Worm (Caenorhabditis elegans) whole organism, young adult: Measurements from ENCODE around the gene blos-7.

Experiments used
- B0035.1 ChIP-seq: sonication (generic microtip); optimal IDR thresholded peaks from 2 replicates; lab custom pipeline; 2016; ENCODE audit warnings: missing genetic modification characterization, mild to moderate bottlenecking, missing compliant biosample characterization, missing genotype, missing genetic modification reagents
- B0336.3 ChIP-seq: fragments of 200-800 bp; sonication (Bioruptor generic); IDR thresholded peaks from 2 replicates; pipeline ENCODE4 v1.3.6; 2022; ENCODE audit warnings: missing genetic modification characterization, missing compliant biosample characterization
- C06A6.2 ChIP-seq: fragments of 200-800 bp; sonication (Bioruptor generic); conservative IDR thresholded peaks from 2 replicates; pipeline ENCODE4 v1.3.6; 2022; ENCODE audit warnings: missing genetic modification characterization, missing compliant biosample characterization
- D2030.7 ChIP-seq: fragments of 200-800 bp; sonication (Bioruptor generic); IDR thresholded peaks from 2 replicates; pipeline ENCODE4 v1.3.6; 2022; ENCODE audit warnings: missing genetic modification reagents, missing genetic modification characterization, missing compliant biosample characterization
- F37B4.10 ChIP-seq: fragments of 200-800 bp; sonication (Bioruptor generic); IDR thresholded peaks from 2 replicates; pipeline ENCODE4 v1.3.6; 2022; ENCODE audit warnings: missing genetic modification characterization, missing compliant biosample characterization
- F39B2.1 ChIP-seq: fragments of 200-800 bp; sonication (Bioruptor generic); IDR thresholded peaks from 2 replicates; pipeline ENCODE4 v1.3.6; 2022; ENCODE audit warnings: missing genetic modification reagents, missing genetic modification characterization, missing compliant biosample characterization
- Y95B8A.8 ChIP-seq: fragments of 200-800 bp; sonication (Bioruptor generic); IDR thresholded peaks from 2 replicates; pipeline ENCODE4 v1.3.6; 2022; ENCODE audit warnings: missing genetic modification reagents, missing genetic modification characterization, missing compliant biosample characterization
- attf-6 ChIP-seq: fragments of 200-800 bp; sonication (Bioruptor generic); IDR thresholded peaks from 2 replicates; pipeline ENCODE4 v1.3.6; 2022; ENCODE audit warnings: missing genetic modification reagents, missing genetic modification characterization, missing compliant biosample characterization
- bed-2 ChIP-seq: fragments of 200-800 bp; sonication (Bioruptor generic); IDR thresholded peaks from 2 replicates; pipeline ENCODE4 v1.3.6; 2022; ENCODE audit warnings: missing genetic modification reagents, missing genetic modification characterization, missing compliant biosample characterization
- cebp-1 ChIP-seq, 2 experiments: fragments of 200-800 bp in 1 of 2; sonication (Bioruptor generic) in 1 of 2; sonication (generic microtip) in 1 of 2; IDR thresholded peaks in 1 of 2; optimal IDR thresholded peaks in 1 of 2; 2 replicates each; pipeline versions ENCODE4 v1.3.6 to Lab custom; 2017 to 2022; ENCODE audit warnings: missing compliant biosample characterization in 2 of 2, missing genetic modification characterization in 2 of 2, mild to moderate bottlenecking in 1 of 2, missing genetic modification reagents in 1 of 2, moderate library complexity in 1 of 2
- dox-1 ChIP-seq: fragments of 200-800 bp; sonication (Bioruptor generic); IDR thresholded peaks from 2 replicates; pipeline ENCODE4 v1.3.6; 2022; ENCODE audit warnings: missing genetic modification reagents, missing genetic modification characterization, missing compliant biosample characterization
- egrh-3 ChIP-seq: fragments of 200-800 bp; sonication (Bioruptor generic); IDR thresholded peaks from 2 replicates; pipeline ENCODE4 v1.3.6; 2022; ENCODE audit warnings: missing genetic modification reagents, missing genetic modification characterization, missing compliant biosample characterization
- ekl-4 ChIP-seq: fragments of 200-800 bp; sonication (Bioruptor generic); IDR thresholded peaks from 2 replicates; pipeline ENCODE4 v1.3.6; 2022; ENCODE audit warnings: missing genetic modification reagents, missing genetic modification characterization, missing compliant biosample characterization
- gei-17 ChIP-seq: fragments of 200-800 bp; sonication (Bioruptor generic); optimal IDR thresholded peaks from 2 replicates; lab custom pipeline; 2018; ENCODE audit warnings: mild to moderate bottlenecking, missing genetic modification characterization, missing compliant biosample characterization
- lag-1 ChIP-seq: fragments of 200-800 bp; sonication (Bioruptor generic); IDR thresholded peaks from 2 replicates; pipeline ENCODE4 v1.3.6; 2022; ENCODE audit warnings: missing genetic modification reagents, missing genetic modification characterization, missing compliant biosample characterization
- let-526 ChIP-seq: fragments of 200-800 bp; sonication (Bioruptor generic); IDR thresholded peaks from 2 replicates; pipeline ENCODE4 v1.3.6; 2022; ENCODE audit warnings: missing genetic modification reagents, missing genetic modification characterization, missing compliant biosample characterization
- lin-26 ChIP-seq: fragments of 200-800 bp; sonication (Bioruptor generic); IDR thresholded peaks from 2 replicates; pipeline ENCODE4 v1.3.6; 2022; ENCODE audit warnings: missing genetic modification reagents, missing genetic modification characterization, missing compliant biosample characterization
- lin-35 ChIP-seq, 3 experiments: fragments of 150-350 bp in 2 of 3; sonication (generic microtip) in 1 of 3; optimal IDR thresholded peaks; 2 replicates each; lab custom pipeline; 2014 to 2018; ENCODE audit warnings: missing biosample characterization in 3 of 3, missing genetic modification characterization in 3 of 3, missing genetic modification reagents in 3 of 3
- lin-54 ChIP-seq: fragments of 200-800 bp; sonication (Bioruptor generic); optimal IDR thresholded peaks from 2 replicates; lab custom pipeline; 2018; ENCODE audit warnings: mild to moderate bottlenecking, missing genetic modification characterization, missing compliant biosample characterization
- lsy-27 ChIP-seq: sonication (generic microtip); optimal IDR thresholded peaks from 2 replicates; lab custom pipeline; 2017; ENCODE audit warnings: missing genetic modification characterization, mild to moderate bottlenecking, missing compliant biosample characterization, antibody characterized with exemption, missing genotype, borderline replicate concordance; ENCODE audit not compliant: insufficient read depth
- mes-4 ChIP-seq: sonication (generic microtip); optimal IDR thresholded peaks from 2 replicates; lab custom pipeline; 2016; ENCODE audit warnings: missing genotype, missing genetic modification characterization, missing compliant biosample characterization
- mxl-1 ChIP-seq: sonication (generic microtip); optimal IDR thresholded peaks from 2 replicates; lab custom pipeline; 2016; ENCODE audit warnings: missing genetic modification characterization, missing compliant biosample characterization
- nfya-1 ChIP-seq: sonication (generic microtip); optimal IDR thresholded peaks from 2 replicates; lab custom pipeline; 2017; ENCODE audit warnings: antibody characterized with exemption, missing compliant biosample characterization, missing genetic modification characterization, borderline replicate concordance; ENCODE audit not compliant: insufficient read depth
- nhr-80 ChIP-seq: sonication (generic microtip); optimal IDR thresholded peaks from 2 replicates; lab custom pipeline; 2016; ENCODE audit warnings: missing genetic modification characterization, missing compliant biosample characterization
- rcor-1 ChIP-seq: fragments of 200-800 bp; sonication (Bioruptor generic); IDR thresholded peaks from 2 replicates; pipeline ENCODE4 v1.3.6; 2022; ENCODE audit warnings: missing genetic modification reagents, missing genetic modification characterization, missing compliant biosample characterization
- rec-8 ChIP-seq, 2 experiments: sonication (generic microtip); optimal IDR thresholded peaks; 2 replicates each; lab custom pipeline; 2016; ENCODE audit warnings: mild to moderate bottlenecking in 2 of 2, missing genetic modification characterization in 2 of 2, missing genetic modification reagents in 2 of 2, missing genotype in 2 of 2, missing biosample characterization in 1 of 2, missing compliant biosample characterization in 1 of 2, moderate library complexity in 1 of 2
- snpc-1.3 ChIP-seq: sonication (generic microtip); optimal IDR thresholded peaks from 2 replicates; lab custom pipeline; 2017; ENCODE audit warnings: missing genetic modification characterization, mild to moderate bottlenecking, missing compliant biosample characterization, antibody characterized with exemption, moderate library complexity, missing genotype, missing genetic modification reagents; ENCODE audit not compliant: insufficient read depth
- snpc-3.4 ChIP-seq: sonication (generic microtip); optimal IDR thresholded peaks from 2 replicates; lab custom pipeline; 2017; ENCODE audit warnings: missing genetic modification characterization, mild to moderate bottlenecking, missing compliant biosample characterization, antibody characterized with exemption, moderate library complexity, missing genotype, missing genetic modification reagents
- snpc-4 ChIP-seq, 5 experiments: fragments of 150-350 bp in 1 of 5; sonication (generic microtip) in 4 of 5; optimal IDR thresholded peaks; 2 replicates each; lab custom pipeline; 2014 to 2018; ENCODE audit warnings: missing genetic modification characterization in 5 of 5, missing biosample characterization in 3 of 5, antibody characterized with exemption in 2 of 5, mild to moderate bottlenecking in 2 of 5, missing compliant biosample characterization in 2 of 5, missing genotype in 2 of 5, moderate library complexity in 2 of 5, missing genetic modification reagents in 1 of 5
- unc-130 ChIP-seq: sonication (generic microtip); optimal IDR thresholded peaks from 2 replicates; lab custom pipeline; 2016; ENCODE audit warnings: missing genetic modification reagents, missing genetic modification characterization, missing compliant biosample characterization
- zfh-2 ChIP-seq: fragments of 200-800 bp; sonication (Bioruptor generic); conservative IDR thresholded peaks from 2 replicates; pipeline ENCODE4 v1.3.6; 2022; ENCODE audit warnings: missing genetic modification reagents, missing genetic modification characterization, missing compliant biosample characterization
- ztf-18 ChIP-seq: sonication (generic microtip); optimal IDR thresholded peaks from 2 replicates; lab custom pipeline; 2016; ENCODE audit warnings: missing genotype, mild to moderate bottlenecking, missing genetic modification characterization, missing compliant biosample characterization
- ztf-22 ChIP-seq: fragments of 200-800 bp; sonication (Bioruptor generic); optimal IDR thresholded peaks from 2 replicates; lab custom pipeline; 2018; ENCODE audit warnings: mild to moderate bottlenecking, missing genetic modification characterization, moderate library complexity, missing compliant biosample characterization
- ztf-28 ChIP-seq: fragments of 200-800 bp; sonication (Bioruptor generic); IDR thresholded peaks from 2 replicates; pipeline ENCODE4 v1.3.6; 2022; ENCODE audit warnings: missing genetic modification reagents, missing genetic modification characterization, missing compliant biosample characterization
- ztf-3 ChIP-seq: fragments of 200-800 bp; sonication (Bioruptor generic); optimal IDR thresholded peaks from 2 replicates; lab custom pipeline; 2018; ENCODE audit warnings: mild to moderate bottlenecking, missing genetic modification characterization, missing compliant biosample characterization

Gene blos-7

ce11 chrIV:3582806-3583205, at the start of gene blos-7:
Gene blos-7 (minus strand): TSS chrIV:3582906.
- TF ChIP-seq dox-1 (GFP tag; lab: Robert Waterston, UW): 0 out of 2 replicates have a peak, but pooled peaks have one; percentile 9

- TF ChIP-seq attf-6 (GFP tag; lab: Robert Waterston, UW) (no peak), rec-8 (tag; optimal IDR thresholded peaks at IDR 0.05; lab: Kevin White, UChicago) (no peak), D2030.7 (GFP tag; lab: Robert Waterston, UW) (no peak), ztf-3 (GFP tag; lab: Kevin White, UChicago) (no peak), rcor-1 (GFP tag; lab: Robert Waterston, UW) (no peak), let-526 (GFP tag; lab: Robert Waterston, UW) (no peak), mxl-1 (tag; lab: Kevin White, UChicago) (no peak), lin-26 (no peak), lin-54 (no peak), F37B4.10 (GFP tag; lab: Robert Waterston, UW) (no peak)
- TF ChIP-seq, all 124 proteins: peak for 0
Measured at ce11 chrIV:3632475-3632874, 49.8 kb upstream of the blos-7 start.

- TF ChIP-seq gei-17 (no peak), egrh-3 (GFP tag; lab: Robert Waterston, UW) (peak; percentile 81; the same call in 1 of the 2 replicates), lin-35 (GFP tag; optimal IDR thresholded peaks at IDR 0.05; lab: Kevin White, UChicago) (no peak), zfh-2 (GFP tag; lab: Robert Waterston, UW) (peak; percentile 86)
Measured at ce11 chrIV:3628896-3629641, 46.4 kb upstream of the blos-7 start.

ce11 chrIV:3626447-3626846, 43.7 kb upstream of the blos-7 start:
- TF ChIP-seq snpc-4 (GFP tag; optimal IDR thresholded peaks at IDR 0.05; lab: Kevin White, UChicago): no peak
- no peak for TF ChIP-seq snpc-4 (tag; optimal IDR thresholded peaks at IDR 0.05; lab: Kevin White, UChicago)
- TF ChIP-seq cebp-1 (GFP tag; IDR thresholded peaks at IDR 0.05; lab: Robert Waterston, UW): no peak
- TF ChIP-seq cebp-1 (tag; optimal IDR thresholded peaks at IDR 0.05; lab: Kevin White, UChicago): no peak
- TF ChIP-seq Y95B8A.8 (GFP tag; lab: Robert Waterston, UW): no peak
- no peak for TF ChIP-seq C06A6.2 (GFP tag; lab: Robert Waterston, UW)
- TF ChIP-seq lsy-27: no peak
- no peak for TF ChIP-seq F39B2.1
- TF ChIP-seq ekl-4: no peak
- no peak for TF ChIP-seq ztf-28 (GFP tag; lab: Robert Waterston, UW)
- no peak for TF ChIP-seq snpc-1.3
- TF ChIP-seq B0336.3 (GFP tag; lab: Robert Waterston, UW): no peak

ce11 chrIV:3624597-3624996, 41.9 kb upstream of the blos-7 start, which contains the start of the genes cha-1 and unc-17:
Gene cha-1 (minus strand): TSS chrIV:3624697.
Gene unc-17 (minus strand): TSS chrIV:3624699.
- TF ChIP-seq ztf-18 (tag; lab: Kevin White, UChicago): no peak
- no peak for TF ChIP-seq ztf-22 (GFP tag; lab: Kevin White, UChicago)
- TF ChIP-seq snpc-3.4: no peak
- no peak for TF ChIP-seq mes-4 (tag; lab: Kevin White, UChicago)
- no peak for TF ChIP-seq bed-2 (GFP tag; lab: Robert Waterston, UW)
- no peak for TF ChIP-seq lag-1 (GFP tag; lab: Robert Waterston, UW)
- no peak for TF ChIP-seq nfya-1 (tag; lab: Kevin White, UChicago)
- no peak for TF ChIP-seq nhr-80 (tag; lab: Kevin White, UChicago)
- no peak for TF ChIP-seq B0035.1
- TF ChIP-seq unc-130 (GFP tag; lab: Kevin White, UChicago): no peak
- TF ChIP-seq egrh-3 (GFP tag; lab: Robert Waterston, UW): no peak
- TF ChIP-seq gei-17: no peak
